Fruit fly (Drosophila melanogaster) Kc167 (cell line): ENCODE measurements around the gene LSm3.

Experiments used
- Myc ChIP-seq: fragments of >200 bp; optimal IDR thresholded peaks from 2 replicates; lab custom pipeline; 2017; ENCODE audit warnings: missing external identifiers
- Sin3A ChIP-seq: fragments of >200 bp; optimal IDR thresholded peaks from 2 replicates; lab custom pipeline; 2018; ENCODE audit warnings: missing external identifiers
- h ChIP-seq: fragments of >200 bp; optimal IDR thresholded peaks from 3 replicates; lab custom pipeline; 2018; ENCODE audit warnings: missing external identifiers
- insv ChIP-seq: fragments of >200 bp; optimal IDR thresholded peaks from 3 replicates; lab custom pipeline; 2018; ENCODE audit warnings: missing external identifiers
- psq ChIP-seq: fragments of >200 bp; optimal IDR thresholded peaks from 2 replicates; lab custom pipeline; 2017; ENCODE audit warnings: missing external identifiers
- ttk ChIP-seq: sonication (Bioruptor generic); optimal IDR thresholded peaks from 2 replicates; lab custom pipeline; 2017; ENCODE audit warnings: missing external identifiers

Gene LSm3

dm6 chr3R:24010637-24011214 is 14.7 kb downstream of the LSm3 start:
- no peak for TF ChIP-seq psq (lab: Kevin White, UChicago)
- TF ChIP-seq Myc (lab: Kevin White, UChicago), result no peak
- TF ChIP-seq insv, result no peak
- TF ChIP-seq h (lab: Kevin White, UChicago), result no peak
- no peak for TF ChIP-seq Sin3A (lab: Kevin White, UChicago)
- no peak for TF ChIP-seq ttk (lab: Kevin White, UChicago)

dm6 chr3R:24012038-24012693 is 16.1 kb downstream of the LSm3 start:
- TF ChIP-seq Sin3A (lab: Kevin White, UChicago) (no peak), Myc (lab: Kevin White, UChicago) (no peak), ttk (lab: Kevin White, UChicago) (no peak), psq (lab: Kevin White, UChicago) (no peak), insv (no peak), h (lab: Kevin White, UChicago) (no peak)

dm6 chr3R:24014600-24014999 is 18.5 kb downstream of the LSm3 start:
- no peak for TF ChIP-seq ttk (lab: Kevin White, UChicago)
- TF ChIP-seq insv, result no peak
- TF ChIP-seq h (lab: Kevin White, UChicago), result no peak
- TF ChIP-seq psq (lab: Kevin White, UChicago), result no peak
- no peak for TF ChIP-seq Sin3A (lab: Kevin White, UChicago)
- TF ChIP-seq Myc (lab: Kevin White, UChicago), result no peak

dm6 chr3R:24015449-24015848 is 19.4 kb downstream of the LSm3 start:
- TF ChIP-seq ttk (lab: Kevin White, UChicago), result no peak
- no peak for TF ChIP-seq Sin3A (lab: Kevin White, UChicago)
- TF ChIP-seq insv, result no peak
- no peak for TF ChIP-seq h (lab: Kevin White, UChicago)
- TF ChIP-seq Myc (lab: Kevin White, UChicago), result no peak
- TF ChIP-seq psq (lab: Kevin White, UChicago), result no peak

DNA sequence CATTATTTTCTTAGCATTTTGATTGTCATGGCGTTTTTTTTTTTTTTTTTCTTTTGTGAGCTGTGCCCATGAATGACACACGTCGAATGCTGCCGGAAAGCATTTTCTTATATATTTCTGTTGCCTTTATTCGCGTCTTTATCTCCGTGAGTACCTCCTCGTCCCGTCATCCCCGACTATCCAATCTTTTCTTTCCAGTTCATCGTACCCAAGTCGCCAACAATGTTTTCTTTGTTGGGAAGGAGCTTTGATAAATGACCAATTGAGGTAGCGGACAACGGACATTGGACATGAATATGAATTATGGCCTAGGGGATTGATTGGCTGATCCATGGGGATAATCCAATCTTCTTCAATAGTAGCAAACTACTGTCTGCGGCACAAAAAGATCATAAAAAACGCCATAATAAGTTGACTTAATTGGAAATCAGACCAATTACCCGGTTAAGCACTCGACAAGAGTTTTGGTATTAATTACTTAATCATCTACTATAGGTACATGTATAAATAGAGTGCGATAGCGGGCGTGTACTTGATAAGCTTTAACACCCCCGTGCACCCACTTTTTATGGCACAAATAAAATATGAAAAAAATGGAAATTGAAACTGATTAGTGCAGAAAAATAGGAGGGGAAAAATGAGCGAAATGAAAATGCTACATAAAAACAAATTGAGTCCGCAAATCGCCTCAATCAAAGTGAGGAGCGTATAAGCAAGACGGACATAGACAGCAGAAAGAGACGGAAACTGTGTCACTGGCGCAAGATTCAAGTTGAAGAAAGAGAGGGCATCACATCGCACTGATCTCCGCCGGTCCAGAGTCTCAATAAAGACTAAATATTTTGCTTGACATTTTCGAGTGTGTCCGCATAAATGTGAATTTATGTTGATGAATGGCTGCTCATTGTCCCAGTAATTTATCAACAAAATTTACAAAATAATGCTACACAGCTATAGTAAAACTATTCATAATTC is 20.2 kb downstream of the LSm3 start:
- TF ChIP-seq Sin3A (lab: Kevin White, UChicago) (no peak), ttk (lab: Kevin White, UChicago) (no peak), psq (lab: Kevin White, UChicago) (no peak), Myc (lab: Kevin White, UChicago) (no peak), h (lab: Kevin White, UChicago) (no peak), insv (no peak)

- TF ChIP-seq Myc (lab: Kevin White, UChicago) (no peak), ttk (lab: Kevin White, UChicago) (no peak)
These were observed 21.6 kb downstream of the LSm3 start for dm6 chr3R:24017648-24018047.

DNA sequence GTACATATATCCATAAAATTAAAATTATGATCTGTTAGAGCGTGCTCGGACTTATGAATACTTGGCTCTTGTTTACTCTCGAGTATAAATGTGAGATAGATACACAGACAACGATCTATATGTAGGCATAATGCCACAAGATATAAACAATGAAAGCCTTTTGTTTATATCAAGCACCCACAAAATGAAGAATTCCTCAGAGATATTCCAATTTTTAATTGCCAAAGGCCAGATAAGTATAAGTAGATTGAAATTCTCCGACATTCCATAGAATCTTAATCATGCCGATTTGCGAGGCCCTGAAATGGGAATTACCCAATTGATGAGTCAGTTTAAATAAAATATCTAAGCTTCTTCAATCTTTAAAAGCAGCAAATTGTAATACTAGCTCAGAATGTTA is 25.8 kb downstream of the LSm3 start:
- TF ChIP-seq Myc (lab: Kevin White, UChicago), result no peak
- TF ChIP-seq ttk (lab: Kevin White, UChicago), result no peak
- no peak for TF ChIP-seq insv
- TF ChIP-seq h (lab: Kevin White, UChicago), result no peak
- no peak for TF ChIP-seq Sin3A (lab: Kevin White, UChicago)
- no peak for TF ChIP-seq psq (lab: Kevin White, UChicago)

- TF ChIP-seq Sin3A (lab: Kevin White, UChicago) (no peak), h (lab: Kevin White, UChicago) (no peak), insv (no peak), Myc (lab: Kevin White, UChicago) (no peak), psq (lab: Kevin White, UChicago) (no peak)
These were observed 28.1 kb downstream of the LSm3 start for dm6 chr3R:24024123-24024522.

- TF ChIP-seq Sin3A (lab: Kevin White, UChicago), result no peak
- TF ChIP-seq Myc (lab: Kevin White, UChicago), result no peak
- no peak for TF ChIP-seq psq (lab: Kevin White, UChicago)
- no peak for TF ChIP-seq insv
- TF ChIP-seq h (lab: Kevin White, UChicago), result no peak
- peak; percentile 87 for TF ChIP-seq ttk (lab: Kevin White, UChicago)
These were observed 28.6 kb downstream of the LSm3 start for dm6 chr3R:24024688-24025087.

DNA sequence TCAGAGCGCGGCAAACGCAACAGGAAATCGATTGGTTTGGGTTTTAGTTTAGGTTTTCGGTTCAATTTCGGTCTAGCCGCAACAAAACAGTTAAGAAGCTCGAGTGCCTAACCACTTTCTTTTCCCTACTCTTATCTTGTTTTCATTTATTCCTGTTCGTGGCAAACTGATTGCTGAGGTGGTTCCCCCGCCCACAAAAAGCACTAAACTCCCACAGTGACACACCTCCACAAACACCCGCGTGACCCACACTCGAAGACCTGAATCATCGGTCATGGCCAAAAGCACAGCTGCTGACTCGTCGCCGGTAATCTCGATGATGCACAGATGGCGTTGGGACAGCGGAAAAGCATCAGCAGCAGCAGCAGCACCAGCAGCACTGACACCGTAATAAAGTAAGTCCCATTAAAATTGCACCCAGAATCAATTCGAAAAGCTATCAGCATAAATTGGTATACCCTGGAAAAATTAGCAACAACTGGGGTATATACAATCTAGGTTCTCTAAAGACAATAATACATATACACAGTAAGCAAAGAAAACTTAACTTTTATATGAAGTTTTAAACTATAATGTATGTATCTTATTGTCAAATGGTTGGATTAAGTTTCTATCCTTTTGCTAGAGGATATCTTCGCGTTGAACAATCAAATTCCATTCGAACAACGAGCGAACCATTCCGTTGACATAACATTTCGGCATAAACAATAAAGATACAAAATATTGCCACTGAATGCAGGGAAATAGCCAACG is 29.8 kb downstream of the LSm3 start:
- TF ChIP-seq Myc (lab: Kevin White, UChicago), result no peak
- TF ChIP-seq psq (lab: Kevin White, UChicago), result no peak
- TF ChIP-seq Sin3A (lab: Kevin White, UChicago), result no peak
- no peak for TF ChIP-seq h (lab: Kevin White, UChicago)
- TF ChIP-seq ttk (lab: Kevin White, UChicago), result no peak
- no peak for TF ChIP-seq insv

DNA sequence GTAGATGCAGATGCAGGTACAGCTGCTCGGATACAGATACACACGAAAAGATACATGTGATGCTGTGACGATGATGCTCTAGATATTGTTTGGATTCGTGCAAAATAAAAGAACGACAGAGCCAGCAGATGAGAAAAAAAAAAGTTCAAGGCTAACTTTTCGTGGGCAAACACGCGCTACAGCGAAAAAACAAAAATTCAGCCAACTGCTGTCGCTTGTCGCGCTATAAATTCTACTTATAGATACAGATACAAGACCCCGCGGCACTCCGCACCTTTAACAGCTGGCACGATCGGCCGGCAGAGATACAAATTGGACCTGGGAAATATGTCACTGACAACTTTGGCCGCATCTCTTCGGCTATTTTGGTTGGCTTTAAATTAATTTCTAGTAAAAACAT is 30.4 kb downstream of the LSm3 start:
- no peak for TF ChIP-seq Myc (lab: Kevin White, UChicago)
